Worm (Caenorhabditis elegans) whole organism, young adult: Measurements from ENCODE around the gene oac-38.

Source experiments
- B0019.2 ChIP-seq: fragments of 200-800 bp; sonication (Bioruptor generic); conservative IDR thresholded peaks from 2 replicates; pipeline ENCODE4 v1.3.6; 2022; ENCODE audit warnings: missing genetic modification reagents, missing genetic modification characterization, missing compliant biosample characterization
- F10E7.11 ChIP-seq: sonication (generic microtip); optimal IDR thresholded peaks from 2 replicates; lab custom pipeline; 2017; ENCODE audit warnings: mild to moderate bottlenecking, missing genetic modification characterization, moderate library complexity, missing compliant biosample characterization
- F33H1.4 ChIP-seq: fragments of 200-800 bp; sonication (Bioruptor generic); IDR thresholded peaks from 2 replicates; pipeline ENCODE4 v1.3.6; 2022; ENCODE audit warnings: missing genetic modification reagents, missing genetic modification characterization, missing compliant biosample characterization
- F49E8.2 ChIP-seq: sonication (generic microtip); optimal IDR thresholded peaks from 3 replicates; lab custom pipeline; 2017; ENCODE audit warnings: missing genetic modification characterization, mild to moderate bottlenecking, missing compliant biosample characterization, antibody characterized with exemption, moderate library complexity; ENCODE audit not compliant: insufficient read depth
- K12H6.12 ChIP-seq: fragments of 200-800 bp; sonication (Bioruptor generic); optimal IDR thresholded peaks from 2 replicates; lab custom pipeline; 2018; ENCODE audit warnings: mild to moderate bottlenecking, missing genetic modification characterization, missing compliant biosample characterization
- Y53G8AR.9 ChIP-seq: fragments of 200-800 bp; sonication (Bioruptor generic); conservative IDR thresholded peaks from 2 replicates; pipeline ENCODE4 v1.3.6; 2022; ENCODE audit warnings: missing genetic modification reagents, missing genetic modification characterization, missing compliant biosample characterization
- athp-1 ChIP-seq: sonication (generic microtip); optimal IDR thresholded peaks from 2 replicates; lab custom pipeline; 2017; ENCODE audit warnings: mild to moderate bottlenecking, missing genetic modification characterization, missing compliant biosample characterization
- attf-3 ChIP-seq: fragments of 200-800 bp; sonication (Bioruptor generic); conservative IDR thresholded peaks from 2 replicates; pipeline ENCODE4 v1.3.6; 2022; ENCODE audit warnings: missing genetic modification reagents, missing genetic modification characterization, missing compliant biosample characterization
- ceh-100 ChIP-seq: fragments of 200-800 bp; sonication (Bioruptor generic); IDR thresholded peaks from 2 replicates; pipeline ENCODE4 v1.3.6; 2022; ENCODE audit warnings: missing genetic modification reagents, missing genetic modification characterization, missing compliant biosample characterization
- chd-7 ChIP-seq: sonication (generic microtip); optimal IDR thresholded peaks from 2 replicates; lab custom pipeline; 2016; ENCODE audit warnings: mild to moderate bottlenecking, missing genetic modification characterization, moderate library complexity, missing compliant biosample characterization
- egl-18 ChIP-seq: fragments of 200-800 bp; sonication (Bioruptor generic); IDR thresholded peaks from 2 replicates; pipeline ENCODE4 v1.3.6; 2022; ENCODE audit warnings: missing genetic modification reagents, missing genetic modification characterization, missing compliant biosample characterization
- gei-17 ChIP-seq: fragments of 200-800 bp; sonication (Bioruptor generic); optimal IDR thresholded peaks from 2 replicates; lab custom pipeline; 2018; ENCODE audit warnings: mild to moderate bottlenecking, missing genetic modification characterization, missing compliant biosample characterization
- him-1 ChIP-seq: sonication (generic microtip); optimal IDR thresholded peaks from 2 replicates; lab custom pipeline; 2016; ENCODE audit warnings: missing genotype, missing genetic modification reagents, missing genetic modification characterization, missing compliant biosample characterization
- hrde-1 ChIP-seq: sonication (generic microtip); optimal IDR thresholded peaks from 2 replicates; lab custom pipeline; 2016; ENCODE audit warnings: missing genetic modification characterization, mild to moderate bottlenecking, missing compliant biosample characterization, moderate library complexity, missing genotype, missing genetic modification reagents, borderline replicate concordance
- lin-35 ChIP-seq, 3 experiments: fragments of 150-350 bp in 2 of 3; sonication (generic microtip) in 1 of 3; optimal IDR thresholded peaks; 2 replicates each; lab custom pipeline; 2014 to 2018; ENCODE audit warnings: missing biosample characterization in 3 of 3, missing genetic modification characterization in 3 of 3, missing genetic modification reagents in 3 of 3
- lin-40 ChIP-seq: sonication (generic microtip); optimal IDR thresholded peaks from 2 replicates; lab custom pipeline; 2016; ENCODE audit warnings: missing genetic modification characterization, mild to moderate bottlenecking, missing compliant biosample characterization, missing genotype, missing genetic modification reagents
- madf-10 ChIP-seq: sonication (generic microtip); optimal IDR thresholded peaks from 2 replicates; lab custom pipeline; 2016; ENCODE audit warnings: mild to moderate bottlenecking, missing genetic modification characterization, missing compliant biosample characterization
- madf-3 ChIP-seq: fragments of 200-800 bp; sonication (Bioruptor generic); IDR thresholded peaks from 2 replicates; pipeline ENCODE4 v1.3.6; 2022; ENCODE audit warnings: missing genetic modification reagents, missing genetic modification characterization, missing compliant biosample characterization
- madf-6 ChIP-seq: fragments of 200-800 bp; sonication (Bioruptor generic); IDR thresholded peaks from 2 replicates; pipeline ENCODE4 v1.3.6; 2022; ENCODE audit warnings: missing genetic modification reagents, missing genetic modification characterization, missing compliant biosample characterization
- mes-4 ChIP-seq: sonication (generic microtip); optimal IDR thresholded peaks from 2 replicates; lab custom pipeline; 2016; ENCODE audit warnings: missing genotype, missing genetic modification characterization, missing compliant biosample characterization
- nfya-2 ChIP-seq: fragments of 200-800 bp; sonication (Bioruptor generic); IDR thresholded peaks from 2 replicates; pipeline ENCODE4 v1.3.6; 2022; ENCODE audit warnings: missing genetic modification reagents, missing genetic modification characterization, missing compliant biosample characterization
- nfyb-1 ChIP-seq: fragments of 200-800 bp; sonication (Bioruptor generic); IDR thresholded peaks from 2 replicates; pipeline ENCODE4 v1.3.6; 2022; ENCODE audit warnings: missing genetic modification reagents, missing genetic modification characterization, missing compliant biosample characterization
- nhr-120 ChIP-seq: fragments of 200-800 bp; sonication (Bioruptor generic); IDR thresholded peaks from 2 replicates; pipeline ENCODE4 v1.3.6; 2022; ENCODE audit warnings: missing genetic modification characterization, missing compliant biosample characterization
- nhr-27 ChIP-seq: fragments of 200-800 bp; sonication (Bioruptor generic); optimal IDR thresholded peaks from 2 replicates; lab custom pipeline; 2018; ENCODE audit warnings: mild to moderate bottlenecking, missing genetic modification characterization, moderate library complexity, missing compliant biosample characterization
- pbrm-1 ChIP-seq: fragments of 200-800 bp; sonication (Bioruptor generic); IDR thresholded peaks from 2 replicates; pipeline ENCODE4 v1.3.6; 2022; ENCODE audit warnings: missing genetic modification reagents, missing genetic modification characterization, missing compliant biosample characterization
- sea-2 ChIP-seq: fragments of 200-800 bp; sonication (Bioruptor generic); IDR thresholded peaks from 2 replicates; pipeline ENCODE4 v1.3.6; 2022; ENCODE audit warnings: missing genetic modification characterization, missing compliant biosample characterization
- snpc-1.1 ChIP-seq: sonication (generic microtip); optimal IDR thresholded peaks from 2 replicates; lab custom pipeline; 2017; ENCODE audit warnings: missing genetic modification characterization, mild to moderate bottlenecking, missing compliant biosample characterization, antibody characterized with exemption, moderate library complexity, missing genotype, missing genetic modification reagents; ENCODE audit not compliant: insufficient read depth
- snpc-4 ChIP-seq, 5 experiments: fragments of 150-350 bp in 1 of 5; sonication (generic microtip) in 4 of 5; optimal IDR thresholded peaks; 2 replicates each; lab custom pipeline; 2014 to 2018; ENCODE audit warnings: missing genetic modification characterization in 5 of 5, missing biosample characterization in 3 of 5, antibody characterized with exemption in 2 of 5, mild to moderate bottlenecking in 2 of 5, missing compliant biosample characterization in 2 of 5, missing genotype in 2 of 5, moderate library complexity in 2 of 5, missing genetic modification reagents in 1 of 5
- tbp1 ChIP-seq: fragments of 200-800 bp; sonication (Bioruptor generic); optimal IDR thresholded peaks from 2 replicates; lab custom pipeline; 2018; ENCODE audit warnings: mild to moderate bottlenecking, missing genetic modification characterization, missing compliant biosample characterization
- zim-3 ChIP-seq: sonication (generic microtip); optimal IDR thresholded peaks from 2 replicates; lab custom pipeline; 2017; ENCODE audit warnings: mild to moderate bottlenecking, missing genetic modification characterization, moderate library complexity, missing compliant biosample characterization
- ztf-22 ChIP-seq: fragments of 200-800 bp; sonication (Bioruptor generic); optimal IDR thresholded peaks from 2 replicates; lab custom pipeline; 2018; ENCODE audit warnings: mild to moderate bottlenecking, missing genetic modification characterization, moderate library complexity, missing compliant biosample characterization
- ztf-25 ChIP-seq: fragments of 200-800 bp; sonication (Bioruptor generic); IDR thresholded peaks from 2 replicates; pipeline ENCODE4 v1.3.6; 2022; ENCODE audit warnings: missing genetic modification reagents, missing genetic modification characterization, missing compliant biosample characterization
- ztf-6 ChIP-seq: fragments of 200-800 bp; sonication (Bioruptor generic); IDR thresholded peaks from 2 replicates; pipeline ENCODE4 v1.3.6; 2022; ENCODE audit warnings: missing genetic modification reagents, missing genetic modification characterization, missing compliant biosample characterization

Gene oac-38

ce11 chrIV:14193196-14193595 lies 40.0 kb upstream of the oac-38 start, which contains the start of gene K01G12.3:
Gene K01G12.3 (plus strand): TSS chrIV:14193496.
- TF ChIP-seq nhr-120 (no peak), F10E7.11 (tag; lab: Kevin White, UChicago) (no peak), zim-3 (tag; lab: Kevin White, UChicago) (no peak), Y53G8AR.9 (GFP tag; lab: Robert Waterston, UW) (no peak), pbrm-1 (GFP tag; lab: Robert Waterston, UW) (no peak), ceh-100 (no peak), nhr-27 (tag; lab: Kevin White, UChicago) (no peak), nfya-2 (GFP tag; lab: Robert Waterston, UW) (no peak), lin-40 (tag; lab: Kevin White, UChicago) (no peak), ztf-22 (GFP tag; lab: Kevin White, UChicago) (no peak), madf-10 (tag; lab: Kevin White, UChicago) (no peak)
- TF ChIP-seq, all 124 proteins: peak for 0

- TF ChIP-seq gei-17 (GFP tag; lab: Kevin White, UChicago) (no peak), attf-3 (no peak), hrde-1 (tag; lab: Kevin White, UChicago) (no peak), egl-18 (no peak), F33H1.4 (no peak), F49E8.2 (tag; lab: Kevin White, UChicago) (no peak), chd-7 (tag; lab: Kevin White, UChicago) (no peak), nfyb-1 (GFP tag; lab: Robert Waterston, UW) (no peak), sea-2 (GFP tag; lab: Robert Waterston, UW) (no peak), lin-35 (GFP tag; optimal IDR thresholded peaks at IDR 0.05; lab: Kevin White, UChicago) (no peak), madf-3 (no peak), B0019.2 (no peak), ztf-25 (no peak), snpc-1.1 (no peak), mes-4 (tag; lab: Kevin White, UChicago) (no peak), K12H6.12 (no peak), ztf-6 (GFP tag; lab: Robert Waterston, UW) (no peak), madf-6 (GFP tag; lab: Robert Waterston, UW) (no peak)
Measured at ce11 chrIV:14191919-14192318, 38.8 kb upstream of the oac-38 start, which contains the start of gene K01G12.22. Gene K01G12.22 (plus strand): TSS chrIV:14192219.

ce11 chrIV:14186264-14186663 lies 33.1 kb upstream of the oac-38 start:
- no peak for TF ChIP-seq tbp1 (GFP tag; lab: Kevin White, UChicago)
- TF ChIP-seq athp-1 = no peak

- TF ChIP-seq athp-1 = no peak
- no peak for TF ChIP-seq him-1 (tag; lab: Kevin White, UChicago)
- TF ChIP-seq snpc-4 (GFP tag; optimal IDR thresholded peaks at IDR 0.05; lab: Kevin White, UChicago) = peak; percentile 30
- TF ChIP-seq snpc-4 (tag; optimal IDR thresholded peaks at IDR 0.05; lab: Kevin White, UChicago) = no peak
Measured at ce11 chrIV:14182077-14182476, 28.9 kb upstream of the oac-38 start, which contains the start of gene R05A10.1. Gene R05A10.1 (plus strand): TSS chrIV:14182377.
